Worm (Caenorhabditis elegans): ENCODE measurements around the gene chil-15.

Gene chil-15

DNA sequence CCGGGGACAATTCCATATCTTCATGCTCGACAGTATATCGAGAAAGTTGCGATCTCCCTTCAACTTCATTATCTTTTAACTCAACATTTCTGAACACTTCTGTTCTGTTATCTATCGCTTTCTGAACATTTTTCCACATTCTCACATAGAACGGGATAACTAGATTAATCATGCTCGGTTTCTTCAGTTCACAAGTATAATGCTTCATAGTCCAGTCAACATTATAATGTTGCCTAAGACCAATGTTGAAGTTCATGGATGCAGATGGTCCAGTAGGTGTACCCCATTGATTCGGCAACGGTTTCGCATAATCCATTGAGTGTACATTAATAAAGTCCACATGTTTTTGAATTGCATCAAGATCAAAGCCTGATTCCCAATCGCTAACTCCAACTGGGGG lies 4.6 kb downstream of the chil-15 start:
- TF ChIP-seq tbx-2 (tag; optimal IDR thresholded peaks at IDR 0.05) = no peak
- TF ChIP-seq fkh-10 (GFP tag; optimal IDR thresholded peaks at IDR 0.05) = no peak
- no peak for TF ChIP-seq nhr-23 (tag; optimal IDR thresholded peaks at IDR 0.05)
- no peak for TF ChIP-seq eor-1 (tag; optimal IDR thresholded peaks at IDR 0.05)
- no peak for TF ChIP-seq ZK546.5 (tag; optimal IDR thresholded peaks at IDR 0.05)
- TF ChIP-seq jun-1 (tag; optimal IDR thresholded peaks at IDR 0.05) = no peak
- TF ChIP-seq elt-3 (tag; optimal IDR thresholded peaks at IDR 0.05) = no peak
- no peak for TF ChIP-seq ceh-9 (tag; optimal IDR thresholded peaks at IDR 0.05)
- no peak for TF ChIP-seq unc-39 (tag; optimal IDR thresholded peaks at IDR 0.05)
- no peak for TF ChIP-seq R02D3.7 (tag; optimal IDR thresholded peaks at IDR 0.05)
- no peak for TF ChIP-seq nhr-25 (tag; optimal IDR thresholded peaks at IDR 0.05)
- no peak for TF ChIP-seq sea-2 (GFP tag; optimal IDR thresholded peaks at IDR 0.05)
- TF ChIP-seq pha-4 (tag; optimal IDR thresholded peaks at IDR 0.05) = no peak
- TF ChIP-seq egl-5 (tag; optimal IDR thresholded peaks at IDR 0.05) = no peak
- no peak for TF ChIP-seq nhr-12 (tag; optimal IDR thresholded peaks at IDR 0.05)
- no peak for TF ChIP-seq nhr-43 (tag; optimal IDR thresholded peaks at IDR 0.05; ENCODE audit: poor library complexity, severe bottlenecking)
- TF ChIP-seq ztf-4 (tag; optimal IDR thresholded peaks at IDR 0.05) = no peak
- no peak for TF ChIP-seq mml-1 (tag; optimal IDR thresholded peaks at IDR 0.05)

- TF ChIP-seq skn-1 (tag; optimal IDR thresholded peaks at IDR 0.05) = no peak
- no peak for TF ChIP-seq mml-1 (tag; optimal IDR thresholded peaks at IDR 0.05)
- no peak for TF ChIP-seq unc-62 (GFP tag; optimal IDR thresholded peaks at IDR 0.05)
- TF ChIP-seq nhr-43 (tag; optimal IDR thresholded peaks at IDR 0.05; ENCODE audit: poor library complexity, severe bottlenecking) = no peak
- TF ChIP-seq elt-2 (tag; optimal IDR thresholded peaks at IDR 0.05) = no peak
- no peak for TF ChIP-seq fkh-10 (GFP tag; optimal IDR thresholded peaks at IDR 0.05)
- no peak for TF ChIP-seq lin-39 (tag; optimal IDR thresholded peaks at IDR 0.05)
- no peak for TF ChIP-seq eor-1 (tag; optimal IDR thresholded peaks at IDR 0.05)
- no peak for TF ChIP-seq egl-5 (tag; optimal IDR thresholded peaks at IDR 0.05)
- TF ChIP-seq sea-2 (GFP tag; optimal IDR thresholded peaks at IDR 0.05) = no peak
- no peak for TF ChIP-seq tbx-2 (tag; optimal IDR thresholded peaks at IDR 0.05)
- TF ChIP-seq lin-15B (tag; optimal IDR thresholded peaks at IDR 0.05) = no peak
- TF ChIP-seq daf-12 (tag; optimal IDR thresholded peaks at IDR 0.05) = no peak
- no peak for TF ChIP-seq ceh-28 (tag; optimal IDR thresholded peaks at IDR 0.05)
- no peak for TF ChIP-seq pqm-1 (tag; optimal IDR thresholded peaks at IDR 0.05)
- no peak for TF ChIP-seq lsy-12 (tag; optimal IDR thresholded peaks at IDR 0.05)
- no peak for TF ChIP-seq elt-3 (tag; optimal IDR thresholded peaks at IDR 0.05)
Measured at ce11 chrII:9438227-9438626, 5.2 kb downstream of the chil-15 start, which contains the start of gene chil-13. TSS of gene chil-13 (minus strand) at chrII:9438327.

ce11 chrII:9436009-9436408 lies 7.4 kb downstream of the chil-15 start, which contains the start of gene kin-16:
TSS of gene kin-16 (minus strand) at chrII:9436109.
- TF ChIP-seq ZK546.5 (tag; optimal IDR thresholded peaks at IDR 0.05) = no peak
- TF ChIP-seq skn-1 (tag; optimal IDR thresholded peaks at IDR 0.05) = no peak
- TF ChIP-seq nhr-237 (tag; optimal IDR thresholded peaks at IDR 0.05) = no peak
- no peak for TF ChIP-seq ztf-4 (tag; optimal IDR thresholded peaks at IDR 0.05)
- no peak for TF ChIP-seq unc-62 (GFP tag; optimal IDR thresholded peaks at IDR 0.05)
- TF ChIP-seq hmg-11 (tag; optimal IDR thresholded peaks at IDR 0.05) = no peak
- no peak for TF ChIP-seq pha-4 (tag; optimal IDR thresholded peaks at IDR 0.05)
- no peak for TF ChIP-seq nhr-11 (tag; optimal IDR thresholded peaks at IDR 0.05)
- TF ChIP-seq R02D3.7 (tag; optimal IDR thresholded peaks at IDR 0.05) = no peak

- TF ChIP-seq sea-2 (GFP tag; optimal IDR thresholded peaks at IDR 0.05) = no peak
- no peak for TF ChIP-seq nhr-28 (tag; optimal IDR thresholded peaks at IDR 0.05)
- TF ChIP-seq egl-5 (tag; optimal IDR thresholded peaks at IDR 0.05) = no peak
- TF ChIP-seq ceh-9 (tag; optimal IDR thresholded peaks at IDR 0.05) = no peak
- TF ChIP-seq hmg-11 (tag; optimal IDR thresholded peaks at IDR 0.05) = no peak
- no peak for TF ChIP-seq elt-3 (tag; optimal IDR thresholded peaks at IDR 0.05)
- no peak for TF ChIP-seq elt-2 (tag; optimal IDR thresholded peaks at IDR 0.05)
- TF ChIP-seq unc-39 (tag; optimal IDR thresholded peaks at IDR 0.05) = no peak
- TF ChIP-seq fos-1 (tag; optimal IDR thresholded peaks at IDR 0.05) = no peak
- no peak for TF ChIP-seq nhr-25 (tag; optimal IDR thresholded peaks at IDR 0.05)
- TF ChIP-seq nhr-77 (tag; optimal IDR thresholded peaks at IDR 0.05) = no peak
- no peak for TF ChIP-seq nhr-12 (tag; optimal IDR thresholded peaks at IDR 0.05)
- TF ChIP-seq lin-39 (tag; optimal IDR thresholded peaks at IDR 0.05) = no peak
Measured at ce11 chrII:9433609-9434008, 9.8 kb downstream of the chil-15 start, which contains the start of gene kin-15. TSS of gene kin-15 (minus strand) at chrII:9433709.

ce11 chrII:9431119-9431518 lies 12.3 kb downstream of the chil-15 start:
- no peak for TF ChIP-seq ama-1 (optimal IDR thresholded peaks at IDR 0.05)
- TF ChIP-seq fkh-10 (GFP tag; optimal IDR thresholded peaks at IDR 0.05) = peak; percentile 75

All from whole organism, L3 larva.